Worm (Caenorhabditis elegans) whole organism, mixed stage, embryonic: ENCODE measurements around the gene EGAP9.3.
"Not testable (repeated sequence)": the region's sequence is repeated elsewhere in the genome, so short reads cannot be mapped to it uniquely, and the experiment has no call there.

Source experiments
- M03D4.4 ChIP-seq: sonication (generic microtip); optimal IDR thresholded peaks from 2 replicates; lab custom pipeline; 2017; ENCODE audit warnings: mild to moderate bottlenecking, missing genetic modification characterization, missing compliant biosample characterization
- blmp-1 ChIP-seq: fragments of 150-350 bp; optimal IDR thresholded peaks from 2 replicates; lab custom pipeline; 2014; ENCODE audit warnings: missing biosample characterization, missing genetic modification characterization
- ceh-43 ChIP-seq: fragments of 200-800 bp; sonication (Bioruptor generic); optimal IDR thresholded peaks from 2 replicates; lab custom pipeline; 2018; ENCODE audit warnings: mild to moderate bottlenecking, missing genetic modification characterization, moderate library complexity, missing compliant biosample characterization
- ceh-83 ChIP-seq: fragments of 200-800 bp; sonication (Bioruptor generic); optimal IDR thresholded peaks from 2 replicates; lab custom pipeline; 2018; ENCODE audit warnings: mild to moderate bottlenecking, missing genetic modification characterization, missing compliant biosample characterization
- cnd-1 ChIP-seq: fragments of 200-800 bp; sonication (Bioruptor generic); optimal IDR thresholded peaks from 2 replicates; lab custom pipeline; 2018; ENCODE audit warnings: mild to moderate bottlenecking, missing genetic modification characterization, missing compliant biosample characterization
- elt-1 ChIP-seq: sonication (generic microtip); optimal IDR thresholded peaks from 2 replicates; lab custom pipeline; 2017; ENCODE audit warnings: missing genetic modification characterization, mild to moderate bottlenecking, missing compliant biosample characterization, antibody characterized with exemption, moderate library complexity, borderline replicate concordance; ENCODE audit not compliant: insufficient read depth
- elt-3 ChIP-seq: fragments of 150-350 bp; optimal IDR thresholded peaks from 2 replicates; lab custom pipeline; 2014; ENCODE audit warnings: missing biosample characterization, missing genetic modification characterization
- ham-2 ChIP-seq: fragments of 200-800 bp; sonication (Bioruptor generic); optimal IDR thresholded peaks from 2 replicates; lab custom pipeline; 2018; ENCODE audit warnings: mild to moderate bottlenecking, missing genetic modification characterization, missing compliant biosample characterization
- hlh-1 ChIP-seq: fragments of 150-350 bp; optimal IDR thresholded peaks from 2 replicates; lab custom pipeline; 2014; ENCODE audit warnings: missing biosample characterization, missing genetic modification reagents, missing genetic modification characterization
- lin-13 ChIP-seq: fragments of 150-350 bp; optimal IDR thresholded peaks from 2 replicates; lab custom pipeline; 2014; ENCODE audit warnings: missing biosample characterization, missing genetic modification characterization
- lin-32 ChIP-seq: fragments of 200-800 bp; sonication (Bioruptor generic); optimal IDR thresholded peaks from 2 replicates; lab custom pipeline; 2018; ENCODE audit warnings: mild to moderate bottlenecking, missing genetic modification characterization, missing compliant biosample characterization
- lsy-2 ChIP-seq: fragments of 150-350 bp; optimal IDR thresholded peaks from 2 replicates; lab custom pipeline; 2014; ENCODE audit warnings: missing biosample characterization, missing genetic modification characterization
- mab-5 ChIP-seq: fragments of 150-350 bp; optimal IDR thresholded peaks from 2 replicates; lab custom pipeline; 2014; ENCODE audit warnings: missing biosample characterization, missing genetic modification characterization
- mep-1 ChIP-seq: fragments of 150-350 bp; optimal IDR thresholded peaks from 2 replicates; lab custom pipeline; 2017; ENCODE audit warnings: missing biosample characterization, missing genetic modification reagents, missing genetic modification characterization, inconsistent platforms
- mls-2 ChIP-seq: sonication (generic microtip); optimal IDR thresholded peaks from 2 replicates; lab custom pipeline; 2016; ENCODE audit warnings: mild to moderate bottlenecking, missing genetic modification characterization, moderate library complexity, missing compliant biosample characterization
- nhr-12 ChIP-seq: fragments of 150-350 bp; optimal IDR thresholded peaks from 2 replicates; lab custom pipeline; 2014; ENCODE audit warnings: missing biosample characterization, missing genetic modification characterization
- nhr-2 ChIP-seq: fragments of 150-350 bp; optimal IDR thresholded peaks from 2 replicates; lab custom pipeline; 2014; ENCODE audit warnings: missing biosample characterization, missing genetic modification characterization
- nhr-28 ChIP-seq: fragments of 150-350 bp; optimal IDR thresholded peaks from 2 replicates; lab custom pipeline; 2014; ENCODE audit warnings: missing biosample characterization, missing genetic modification characterization
- nhr-76 ChIP-seq: sonication (generic microtip); optimal IDR thresholded peaks from 2 replicates; lab custom pipeline; 2017; ENCODE audit warnings: missing biosample characterization, missing genetic modification characterization
- sem-2 ChIP-seq: fragments of 200-800 bp; sonication (Bioruptor generic); optimal IDR thresholded peaks from 2 replicates; lab custom pipeline; 2018; ENCODE audit warnings: mild to moderate bottlenecking, missing genetic modification characterization, missing compliant biosample characterization
- snpc-4 ChIP-seq: fragments of 150-350 bp; optimal IDR thresholded peaks from 2 replicates; lab custom pipeline; 2014; ENCODE audit warnings: missing biosample characterization, missing genetic modification characterization
- tbx-8 ChIP-seq: fragments of 200-800 bp; sonication (Bioruptor generic); optimal IDR thresholded peaks from 2 replicates; lab custom pipeline; 2018; ENCODE audit warnings: mild to moderate bottlenecking, missing genetic modification characterization, moderate library complexity, missing compliant biosample characterization
- unc-120 ChIP-seq: sonication (generic microtip); optimal IDR thresholded peaks from 2 replicates; lab custom pipeline; 2017; ENCODE audit warnings: missing genetic modification characterization, missing compliant biosample characterization; ENCODE audit not compliant: poor library complexity, severe bottlenecking
- zip-8 ChIP-seq: fragments of 150-350 bp; optimal IDR thresholded peaks from 2 replicates; lab custom pipeline; 2014; ENCODE audit warnings: missing biosample characterization, missing genetic modification characterization
- ztf-11 ChIP-seq: fragments of 150-350 bp; optimal IDR thresholded peaks from 2 replicates; lab custom pipeline; 2014; ENCODE audit warnings: missing biosample characterization, missing genetic modification characterization

EGAP9.3 gene

ce11 chrV:6605275-6605674 lies 25.4 kb upstream of the EGAP9.3 start, which contains the start of gene ZK1055.7:
ZK1055.7 (minus strand) TSS chrV:6605375.
- TF ChIP-seq lin-32, result no peak
- no peak for TF ChIP-seq ceh-43 (GFP tag; lab: Kevin White, UChicago)
- no peak for TF ChIP-seq sem-2 (GFP tag; lab: Kevin White, UChicago)
- no peak for TF ChIP-seq ham-2 (GFP tag; lab: Kevin White, UChicago)
- TF ChIP-seq nhr-12 (tag; lab: Kevin White, UChicago), result no peak
- no peak for TF ChIP-seq elt-3
- TF ChIP-seq mls-2 (tag; lab: Kevin White, UChicago), result no peak
- no peak for TF ChIP-seq mab-5 (tag; lab: Kevin White, UChicago)
- no peak for TF ChIP-seq elt-1
- no peak for TF ChIP-seq nhr-28 (tag; lab: Kevin White, UChicago)
- no peak for TF ChIP-seq zip-8 (tag; lab: Kevin White, UChicago)
- TF ChIP-seq snpc-4 (tag; lab: Kevin White, UChicago), result no peak
- TF ChIP-seq ceh-83, result no peak

ce11 chrV:6602556-6603062 lies 22.7 kb upstream of the EGAP9.3 start, which contains the start of gene ZK1055.6:
ZK1055.6 (minus strand) TSS chrV:6602606.
- TF ChIP-seq ztf-11 (tag; lab: Kevin White, UChicago), result no peak
- no peak for TF ChIP-seq ceh-83
- no peak for TF ChIP-seq tbx-8 (GFP tag; lab: Kevin White, UChicago)
- TF ChIP-seq nhr-12 (tag; lab: Kevin White, UChicago), result no peak
- no peak for TF ChIP-seq snpc-4 (tag; lab: Kevin White, UChicago)
- TF ChIP-seq blmp-1 (tag; lab: Kevin White, UChicago), result no peak
- TF ChIP-seq, all 35 proteins: peak for 0

ce11 chrV:6593700-6594244 lies 13.8 kb upstream of the EGAP9.3 start, which contains the start of gene hcp-1:
hcp-1 (plus strand) TSS chrV:6594194.
- TF ChIP-seq elt-1 (no peak), nhr-2 (tag; lab: Kevin White, UChicago) (no peak), mep-1 (tag; lab: Kevin White, UChicago) (peak; percentile 39), tbx-8 (GFP tag; lab: Kevin White, UChicago) (no peak), lin-13 (tag; lab: Kevin White, UChicago) (peak; percentile 2), hlh-1 (peak; percentile 32)

- TF ChIP-seq nhr-76 (tag; lab: Kevin White, UChicago) (no peak), lsy-2 (tag; lab: Kevin White, UChicago) (no peak), mep-1 (tag; lab: Kevin White, UChicago) (no peak), elt-3 (no peak)
These were observed 10.4 kb upstream of the EGAP9.3 start, which contains the start of gene ZK1055.2 for ce11 chrV:6590283-6590682. ZK1055.2 (plus strand) TSS chrV:6590583.

ce11 chrV:6581762-6582161 lies 1.8 kb upstream of the EGAP9.3 start, which contains the start of gene ZK1055.4:
ZK1055.4 (plus strand) TSS chrV:6582062.
- TF ChIP-seq hlh-1; cnd-1 (tag; lab: Kevin White, UChicago); lsy-2 (tag; lab: Kevin White, UChicago): not testable (repeated sequence)

- TF ChIP-seq lin-13 (tag; lab: Kevin White, UChicago) (no peak), elt-3 (no peak), elt-1 (peak; percentile 28)
These were observed 3.4 kb downstream of the EGAP9.3 start, which contains the start of gene EGAP9.4 for ce11 chrV:6576567-6576966. EGAP9.4 (plus strand) TSS chrV:6576867.

- TF ChIP-seq unc-120 (tag; lab: Kevin White, UChicago) (no peak), M03D4.4 (no peak), zip-8 (tag; lab: Kevin White, UChicago) (no peak)
These were observed 4.4 kb downstream of the EGAP9.3 start, which contains the start of gene fut-2 for ce11 chrV:6575406-6576130. fut-2 (minus strand) TSS chrV:6575890.
